Worm (Caenorhabditis elegans): ENCODE data around the gene cest-7.

- TF ChIP-seq madf-6 (GFP tag; IDR thresholded peaks at IDR 0.05): no peak
- no peak for TF ChIP-seq akir-1 (GFP tag; optimal IDR thresholded peaks at IDR 0.05)
- no peak for TF ChIP-seq ceh-79 (tag; optimal IDR thresholded peaks at IDR 0.05)
- no peak for TF ChIP-seq tlf-1 (GFP tag; optimal IDR thresholded peaks at IDR 0.05)
- no peak for TF ChIP-seq unc-62 (GFP tag; optimal IDR thresholded peaks at IDR 0.05)
- TF ChIP-seq ama-1 (optimal IDR thresholded peaks at IDR 0.05): no peak
- no peak for TF ChIP-seq ama-1 (GFP tag; optimal IDR thresholded peaks at IDR 0.05)
- TF ChIP-seq T26A5.8 (tag; optimal IDR thresholded peaks at IDR 0.05): no peak
- no peak for TF ChIP-seq egl-44 (GFP tag; IDR thresholded peaks at IDR 0.05)
- TF ChIP-seq mcd-1 (GFP tag; IDR thresholded peaks at IDR 0.05): no peak
- no peak for TF ChIP-seq nhr-90 (tag; optimal IDR thresholded peaks at IDR 0.05)
Observed at ce11 chrX:12222723-12223122, 7.0 kb upstream of the cest-7 start.

Data from whole organism, young adult.